Worm (Caenorhabditis elegans) whole organism, young adult: ENCODE measurements around the gene F38A1.9.

Experiments used
- B0261.1 ChIP-seq: sonication (generic microtip); optimal IDR thresholded peaks from 2 replicates; lab custom pipeline; 2016; ENCODE audit warnings: mild to moderate bottlenecking, missing genetic modification characterization, moderate library complexity, missing compliant biosample characterization
- Y56A3A.18 ChIP-seq: fragments of 200-800 bp; sonication (Bioruptor generic); IDR thresholded peaks from 2 replicates; pipeline ENCODE4 v1.3.6; 2022; ENCODE audit warnings: missing genetic modification reagents, missing genetic modification characterization, missing compliant biosample characterization
- ceh-91 ChIP-seq: fragments of 200-800 bp; sonication (Bioruptor generic); IDR thresholded peaks from 2 replicates; pipeline ENCODE4 v1.3.6; 2022; ENCODE audit warnings: missing genetic modification reagents, missing genetic modification characterization, missing compliant biosample characterization
- ets-4 ChIP-seq: fragments of 200-800 bp; sonication (Bioruptor generic); optimal IDR thresholded peaks from 2 replicates; lab custom pipeline; 2018; ENCODE audit warnings: mild to moderate bottlenecking, missing genetic modification characterization, missing compliant biosample characterization
- lsy-27 ChIP-seq: sonication (generic microtip); optimal IDR thresholded peaks from 2 replicates; lab custom pipeline; 2017; ENCODE audit warnings: missing genetic modification characterization, mild to moderate bottlenecking, missing compliant biosample characterization, antibody characterized with exemption, missing genotype, borderline replicate concordance; ENCODE audit not compliant: insufficient read depth
- nfya-2 ChIP-seq: fragments of 200-800 bp; sonication (Bioruptor generic); IDR thresholded peaks from 2 replicates; pipeline ENCODE4 v1.3.6; 2022; ENCODE audit warnings: missing genetic modification reagents, missing genetic modification characterization, missing compliant biosample characterization
- unc-62 ChIP-seq: fragments of 150-350 bp; optimal IDR thresholded peaks from 2 replicates; lab custom pipeline; 2014; ENCODE audit warnings: missing biosample characterization, missing genetic modification reagents, missing genetic modification characterization
- xnd-1 ChIP-seq: sonication (generic microtip); optimal IDR thresholded peaks from 2 replicates; lab custom pipeline; 2016; ENCODE audit warnings: missing genotype, missing genetic modification reagents, missing genetic modification characterization, missing compliant biosample characterization

DNA sequence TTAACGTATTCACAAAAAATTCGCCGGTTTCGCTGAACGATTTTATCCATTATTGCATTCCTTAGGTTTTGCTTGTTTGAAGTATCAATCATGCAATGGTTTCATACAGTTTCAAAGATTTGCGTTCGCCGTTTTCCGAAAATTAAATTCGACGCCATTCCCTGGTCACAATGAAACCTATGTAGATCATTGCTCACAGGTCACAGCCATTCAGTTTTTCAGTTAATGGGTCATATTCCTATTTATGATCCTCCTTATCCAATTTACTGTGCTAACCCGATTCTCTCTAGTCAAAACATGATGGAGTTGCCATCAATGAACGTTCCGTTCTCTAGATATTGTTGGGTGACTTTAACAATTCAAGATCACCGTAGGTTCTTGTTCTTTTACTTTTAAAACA is 19.8 kb upstream of the F38A1.9 start, which contains the start of gene F38A1.13:
- TF ChIP-seq unc-62 (GFP tag; lab: Kevin White, UChicago), result no peak
- no peak for TF ChIP-seq ceh-91 (GFP tag; lab: Robert Waterston, UW)
- no peak for TF ChIP-seq lsy-27 (tag; lab: Kevin White, UChicago)
- no peak for TF ChIP-seq nfya-2 (GFP tag; lab: Robert Waterston, UW)
- no peak for TF ChIP-seq ets-4
- TF ChIP-seq xnd-1, result no peak
- TF ChIP-seq Y56A3A.18 (GFP tag; lab: Robert Waterston, UW), result no peak
- no peak for TF ChIP-seq B0261.1 (tag; lab: Kevin White, UChicago)
